Fruit fly (Drosophila melanogaster) whole organism, pupa: ENCODE measurements around the gene hid.

Experiments
- CG12605 ChIP-seq: fragments of 200-800 bp; sonication (Bioruptor generic); IDR thresholded peaks from 2 replicates; pipeline ENCODE4 v1.3.6; 2022; ENCODE audit warnings: missing biosample characterization, missing genetic modification characterization
- EcR ChIP-seq: fragments of 200-800 bp; sonication (Bioruptor generic); optimal IDR thresholded peaks from 3 replicates; lab custom pipeline; 2019; ENCODE audit warnings: missing biosample characterization, missing genetic modification characterization, mild to moderate bottlenecking, moderate library complexity, missing genetic modification reagents
- Pif1A ChIP-seq: fragments of 200-800 bp; sonication (Bioruptor generic); optimal IDR thresholded peaks from 3 replicates; lab custom pipeline; 2016; ENCODE audit warnings: missing biosample characterization, missing genetic modification characterization
- gl ChIP-seq: fragments of 200-800 bp; sonication (Bioruptor generic); optimal IDR thresholded peaks from 2 replicates; lab custom pipeline; 2018; ENCODE audit warnings: missing biosample characterization, mild to moderate bottlenecking, missing genetic modification characterization

- no peak for TF ChIP-seq CG12605 (GFP tag; lab: Robert Waterston, UW)
- TF ChIP-seq gl (tag; lab: Kevin White, UChicago) = no peak
- no peak for TF ChIP-seq Pif1A (GFP tag; lab: Kevin White, UChicago)
- peak; percentile 95 for TF ChIP-seq EcR (GFP tag; lab: Kevin White, UChicago)
Measured at dm6 chr3L:18172064-18172696, 13.3 kb downstream of the hid start.
